Worm (Caenorhabditis elegans) whole organism, mixed stage, embryonic: ENCODE data around the gene K07C11.10.

ENCODE experiments used
- elt-3 ChIP-seq: fragments of 150-350 bp; optimal IDR thresholded peaks from 2 replicates; lab custom pipeline; 2014; ENCODE audit warnings: missing biosample characterization, missing genetic modification characterization
- unc-39 ChIP-seq: fragments of 150-350 bp; optimal IDR thresholded peaks from 2 replicates; lab custom pipeline; 2014; ENCODE audit warnings: missing biosample characterization, missing genetic modification characterization

ce11 chrV:8269878-8270277 lies 43.2 kb upstream of the K07C11.10 start:
- TF ChIP-seq elt-3 (no peak), unc-39 (tag; lab: Kevin White, UChicago) (no peak)
